Fruit fly (Drosophila melanogaster) whole organism, embryonic: ENCODE data around the gene Pstk.

Experiments used
- CG14014 ChIP-seq: fragments of 200-800 bp; sonication (Bioruptor generic); IDR thresholded peaks from 2 replicates; pipeline ENCODE4 v1.3.6; 2022; ENCODE audit warnings: missing biosample characterization, missing genetic modification characterization
- Ets65A ChIP-seq: fragments of 200-800 bp; sonication (Bioruptor generic); peaks from one replicate; lab custom pipeline; 2016; ENCODE audit warnings: missing biosample characterization, missing genetic modification characterization

DNA sequence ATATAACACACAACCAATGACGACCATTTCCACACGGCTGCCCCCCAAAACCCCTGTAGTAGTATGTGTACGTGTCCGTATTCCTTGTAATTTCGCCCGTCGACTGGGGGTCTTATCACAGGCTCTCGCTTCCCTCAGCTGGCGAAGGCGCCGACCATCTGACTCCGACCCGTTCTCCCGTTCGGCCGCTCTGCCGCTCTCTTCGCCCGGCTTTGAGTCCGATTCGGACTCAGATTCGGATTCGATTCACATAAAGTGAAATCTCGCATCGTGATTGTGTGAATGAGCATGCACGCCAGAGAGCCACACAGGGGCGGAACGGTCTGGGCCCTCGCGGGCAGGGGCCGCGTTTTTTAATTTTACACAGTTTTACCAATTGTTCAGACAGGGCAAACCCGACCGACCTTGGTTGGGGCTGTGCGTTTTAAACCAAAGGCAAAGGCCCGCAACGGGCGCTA, 47.4 kb upstream of the Pstk start:
- TF ChIP-seq CG14014 (GFP tag; lab: Robert Waterston, UW) (peak; percentile 57), Ets65A (GFP tag; lab: Kevin White, UChicago) (peak; percentile 87)
